Worm (Caenorhabditis elegans) whole organism, young adult: ENCODE data around the gene myrf-1.

Source experiments
- ceh-79 ChIP-seq: sonication (generic microtip); optimal IDR thresholded peaks from 2 replicates; lab custom pipeline; 2017; ENCODE audit warnings: mild to moderate bottlenecking, missing genetic modification characterization, missing compliant biosample characterization
- lsy-27 ChIP-seq: sonication (generic microtip); optimal IDR thresholded peaks from 2 replicates; lab custom pipeline; 2017; ENCODE audit warnings: missing genetic modification characterization, mild to moderate bottlenecking, missing compliant biosample characterization, antibody characterized with exemption, missing genotype, borderline replicate concordance; ENCODE audit not compliant: insufficient read depth
- snpc-4 ChIP-seq, 5 experiments: fragments of 150-350 bp in 1 of 5; sonication (generic microtip) in 4 of 5; optimal IDR thresholded peaks; 2 replicates each; lab custom pipeline; 2014 to 2018; ENCODE audit warnings: missing genetic modification characterization in 5 of 5, missing biosample characterization in 3 of 5, antibody characterized with exemption in 2 of 5, mild to moderate bottlenecking in 2 of 5, missing compliant biosample characterization in 2 of 5, missing genotype in 2 of 5, moderate library complexity in 2 of 5, missing genetic modification reagents in 1 of 5

- TF ChIP-seq ceh-79 (tag; lab: Kevin White, UChicago) (no peak), snpc-4 (GFP tag; optimal IDR thresholded peaks at IDR 0.05; lab: Kevin White, UChicago) (no peak), snpc-4 (tag; optimal IDR thresholded peaks at IDR 0.05; lab: Kevin White, UChicago) (no peak), lsy-27 (no peak)
These were observed 48.7 kb upstream of the myrf-1 start for ce11 chrII:10550872-10551647.
